Fruit fly (Drosophila melanogaster): Measurements from ENCODE around the gene Elp1.

Elp1 gene

dm6 chr3R:11663441-11663840 is 12.7 kb downstream of the Elp1 start (continued):
- TF ChIP-seq CG34376 (GFP tag; optimal IDR thresholded peaks at IDR 0.05) (no peak), CG12769 (tag; optimal IDR thresholded peaks at IDR 0.05) (no peak), Fer3 (tag; optimal IDR thresholded peaks at IDR 0.05) (peak; percentile 29), dm (GFP tag; optimal IDR thresholded peaks at IDR 0.05) (no peak), jing (GFP tag; optimal IDR thresholded peaks at IDR 0.05) (no peak), CG6854 (GFP tag; optimal IDR thresholded peaks at IDR 0.05) (no peak), CG14965 (GFP tag; optimal IDR thresholded peaks at IDR 0.05; ENCODE audit: borderline replicate concordance) (no peak), CG4617 (GFP tag; optimal IDR thresholded peaks at IDR 0.05; ENCODE audit: borderline replicate concordance) (no peak), exex (tag; optimal IDR thresholded peaks at IDR 0.05) (no peak), rib (GFP tag; IDR thresholded peaks at IDR 0.05) (no peak), CG9817 (tag; optimal IDR thresholded peaks at IDR 0.05) (no peak), CG15696 (tag; optimal IDR thresholded peaks at IDR 0.05) (no peak), crc (GFP tag; optimal IDR thresholded peaks at IDR 0.05) (no peak), gro (GFP tag; optimal IDR thresholded peaks at IDR 0.05) (no peak), caup (GFP tag; optimal IDR thresholded peaks at IDR 0.05; ENCODE audit: severe bottlenecking) (no peak), dysf (GFP tag; IDR thresholded peaks at IDR 0.05) (peak; percentile 38; the same call in 1 of the 3 replicates), H15 (GFP tag; IDR thresholded peaks at IDR 0.05) (no peak), az2 (GFP tag; optimal IDR thresholded peaks at IDR 0.05) (peak; percentile 24), zen2 (GFP tag; IDR thresholded peaks at IDR 0.05; ENCODE audit: partially characterized antibody) (no peak), CrebB (tag; optimal IDR thresholded peaks at IDR 0.05) (no peak), pan (optimal IDR thresholded peaks at IDR 0.05) (no peak), pan (GFP tag; optimal IDR thresholded peaks at IDR 0.05 in 1 of 2, IDR thresholded peaks at IDR 0.05 in 1 of 2) (peak in 1 of 2 experiments; percentile 50), Dbx (GFP tag; IDR thresholded peaks at IDR 0.05) (no peak), CG11093 (GFP tag; IDR thresholded peaks at IDR 0.05) (0 out of 3 replicates have a peak, but pooled peaks have one; percentile 12), CG1529 (GFP tag; optimal IDR thresholded peaks at IDR 0.05) (no peak), CG1602 (GFP tag; optimal IDR thresholded peaks at IDR 0.05) (no peak), gfzf (GFP tag; optimal IDR thresholded peaks at IDR 0.05) (no peak), gt (GFP tag; IDR thresholded peaks at IDR 0.05) (no peak), sob (GFP tag; IDR thresholded peaks at IDR 0.05) (no peak), Awh (GFP tag; IDR thresholded peaks at IDR 0.05) (no peak), CG6791 (GFP tag; IDR thresholded peaks at IDR 0.05; ENCODE audit: partially characterized antibody) (no peak), Six4 (GFP tag; optimal IDR thresholded peaks at IDR 0.05) (no peak), fru (optimal IDR thresholded peaks at IDR 0.05) (no peak), ac (GFP tag; optimal IDR thresholded peaks at IDR 0.05) (no peak), sima (GFP tag; optimal IDR thresholded peaks at IDR 0.05) (no peak), CG10274 (GFP tag; optimal IDR thresholded peaks at IDR 0.05) (no peak), nerfin-1 (tag; optimal IDR thresholded peaks at IDR 0.05) (peak; percentile 34), CG32772 (GFP tag; IDR thresholded peaks at IDR 0.05) (no peak), hb (GFP tag; IDR thresholded peaks at IDR 0.05; ENCODE audit: partially characterized antibody) (no peak), HLH3B (GFP tag; IDR thresholded peaks at IDR 0.05) (no peak), CG30431 (GFP tag; optimal IDR thresholded peaks at IDR 0.05) (no peak), gem (tag; optimal IDR thresholded peaks at IDR 0.05) (peak; percentile 79), Poxn (GFP tag; IDR thresholded peaks at IDR 0.05) (no peak), CG14667 (GFP tag; IDR thresholded peaks at IDR 0.05) (no peak), ftz-f1 (GFP tag; optimal IDR thresholded peaks at IDR 0.05) (peak; percentile 63), CG1792 (GFP tag; optimal IDR thresholded peaks at IDR 0.05) (no peak), CG2678 (tag; optimal IDR thresholded peaks at IDR 0.05) (peak; percentile 77), prd (optimal IDR thresholded peaks at IDR 0.05) (no peak), prd (GFP tag; IDR thresholded peaks at IDR 0.05) (peak; percentile 34; the same call in 1 of the 3 replicates), CG8359 (GFP tag; optimal IDR thresholded peaks at IDR 0.05; ENCODE audit: borderline replicate concordance) (no peak), Med (GFP tag) (no peak), CG10979 (tag; optimal IDR thresholded peaks at IDR 0.05) (peak; percentile 38)
